Worm (Caenorhabditis elegans): Measurements from ENCODE around the gene ZC204.12.

ZC204.12 gene

DNA sequence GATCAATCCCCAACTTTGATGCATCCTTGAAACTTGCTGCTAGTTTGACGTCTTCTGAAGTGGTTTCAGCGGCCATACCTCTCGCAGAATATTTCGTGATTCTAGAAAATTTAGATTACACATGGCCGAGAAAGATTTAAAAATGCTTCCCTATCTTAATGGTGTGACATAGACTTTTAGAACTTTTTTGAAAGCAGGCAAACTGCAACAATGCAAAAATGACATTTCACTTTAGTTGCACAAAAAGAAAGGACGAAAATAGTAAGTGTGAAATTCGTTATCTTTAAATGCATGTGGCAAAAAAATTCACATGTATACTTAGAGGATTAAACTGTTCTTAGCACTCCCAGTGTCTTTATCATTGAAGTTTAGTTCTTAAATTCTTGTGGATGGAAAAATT, at the start of gene ZC204.12:
TSS of gene ZC204.12 (minus strand) at position 101 of the 400 bp plus-strand sequence.
- TF ChIP-seq lir-3 (tag; optimal IDR thresholded peaks at IDR 0.05) (no peak), nhr-11 (tag; optimal IDR thresholded peaks at IDR 0.05) (no peak), ztf-11 (tag; optimal IDR thresholded peaks at IDR 0.05) (no peak), lin-29 (GFP tag; IDR thresholded peaks at IDR 0.05) (no peak), fos-1 (tag; optimal IDR thresholded peaks at IDR 0.05) (no peak), zfp-3 (GFP tag; conservative IDR thresholded peaks at IDR 0.05) (no peak), pha-4 (GFP tag; IDR thresholded peaks at IDR 0.05) (no peak), pha-4 (tag; optimal IDR thresholded peaks at IDR 0.05) (no peak), pqm-1 (tag; optimal IDR thresholded peaks at IDR 0.05) (no peak), php-3 (GFP tag; IDR thresholded peaks at IDR 0.05) (no peak), nhr-102 (tag; optimal IDR thresholded peaks at IDR 0.05) (no peak), daf-16 (GFP tag; optimal IDR thresholded peaks at IDR 0.05) (no peak), daf-16 (tag; optimal IDR thresholded peaks at IDR 0.05) (no peak), F10B5.3 (tag; optimal IDR thresholded peaks at IDR 0.05) (no peak)

DNA sequence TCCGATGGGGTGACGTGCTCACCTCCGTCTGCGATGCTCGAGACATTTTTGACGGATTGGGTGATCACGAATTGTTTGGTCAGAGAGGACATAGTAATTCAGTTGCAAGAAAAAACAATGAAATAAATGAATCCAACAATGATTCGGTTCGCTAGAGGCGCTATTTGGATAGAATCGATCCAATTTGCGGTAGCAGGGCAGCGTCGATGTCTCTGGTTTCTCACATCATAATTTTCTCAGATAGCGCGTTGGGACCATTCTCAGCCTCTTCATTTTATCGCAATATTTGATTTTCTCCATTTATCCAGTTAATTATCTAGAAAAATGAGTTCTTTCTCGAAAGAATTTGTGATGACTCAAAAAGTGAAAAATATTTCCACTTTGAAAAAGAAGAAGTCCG, 49.3 kb upstream of the ZC204.12 start, which contains the start of gene sdz-18:
TSS of gene sdz-18 (minus strand) at position 101 of the 400 bp plus-strand sequence.
- TF ChIP-seq daf-16 (GFP tag; optimal IDR thresholded peaks at IDR 0.05) (no peak), daf-16 (tag; optimal IDR thresholded peaks at IDR 0.05) (no peak), vab-7 (GFP tag; IDR thresholded peaks at IDR 0.05) (no peak), aha-1 (tag) (peak; percentile 44), fkh-10 (GFP tag; optimal IDR thresholded peaks at IDR 0.05) (no peak)

DNA sequence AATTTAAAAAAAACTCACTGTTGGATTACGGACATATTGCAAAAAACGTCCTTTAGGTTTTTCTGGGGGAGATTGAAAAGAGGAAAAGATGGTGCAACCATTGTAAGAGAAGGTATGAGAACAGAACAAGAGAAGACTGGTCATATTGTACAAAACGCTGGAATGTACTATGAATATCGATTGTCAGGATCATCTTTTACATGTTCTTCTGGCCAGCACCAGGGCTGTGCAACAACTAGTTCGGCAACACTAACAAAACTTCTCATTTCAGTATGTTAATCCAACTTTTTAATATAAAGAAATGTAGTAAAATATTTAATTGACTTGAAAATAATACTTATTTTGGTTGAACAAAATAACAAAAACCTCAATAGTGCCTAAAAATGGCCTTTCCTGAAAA, 46.3 kb upstream of the ZC204.12 start, which contains the start of gene fbxb-47:
TSS of gene fbxb-47 (minus strand) at position 101 of the 400 bp plus-strand sequence.
- TF ChIP-seq nhr-237 (tag; optimal IDR thresholded peaks at IDR 0.05): no peak
- TF ChIP-seq fkh-10 (GFP tag; optimal IDR thresholded peaks at IDR 0.05): no peak
- no peak for TF ChIP-seq mdl-1 (tag; optimal IDR thresholded peaks at IDR 0.05)
- TF ChIP-seq hlh-30 (tag; optimal IDR thresholded peaks at IDR 0.05; ENCODE audit: insufficient read depth): no peak
- TF ChIP-seq ctbp-1 (GFP tag; IDR thresholded peaks at IDR 0.05): no peak
- no peak for TF ChIP-seq ceh-82 (tag; optimal IDR thresholded peaks at IDR 0.05)
- TF ChIP-seq nhr-102 (tag; optimal IDR thresholded peaks at IDR 0.05): no peak
- TF ChIP-seq snpc-4 (tag; optimal IDR thresholded peaks at IDR 0.05): no peak
- no peak for TF ChIP-seq rbr-2 (tag; optimal IDR thresholded peaks at IDR 0.05)

DNA sequence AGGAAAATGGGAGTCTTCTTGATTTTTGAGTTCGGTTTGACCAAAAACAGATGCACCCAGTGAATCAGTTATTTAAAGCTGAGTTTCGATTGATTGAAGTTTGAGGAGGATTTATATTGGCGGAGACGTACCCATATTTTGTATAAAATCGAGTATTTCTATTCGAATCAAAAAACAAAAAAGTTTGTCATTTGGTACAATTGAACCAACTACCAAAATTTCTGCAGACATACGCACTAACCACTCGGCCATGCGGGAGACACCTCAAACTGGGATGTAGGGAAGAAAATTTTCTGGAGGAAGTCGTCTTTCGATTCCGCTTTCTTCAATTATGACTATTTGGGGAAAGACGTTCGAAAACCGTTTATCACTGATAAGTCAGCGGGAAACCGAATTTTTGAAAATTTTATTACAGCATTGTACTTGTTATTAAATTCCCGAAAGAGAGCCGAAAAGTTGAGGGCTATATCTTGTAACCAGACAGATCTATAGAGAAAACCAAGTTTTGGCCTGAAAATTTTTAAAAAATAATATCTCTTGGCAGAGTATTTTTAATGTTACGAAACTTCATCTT, 43.5 kb upstream of the ZC204.12 start:
- TF ChIP-seq dmd-8 (GFP tag; IDR thresholded peaks at IDR 0.05): 0 out of 2 replicates have a peak, but pooled peaks have one; percentile 48

DNA sequence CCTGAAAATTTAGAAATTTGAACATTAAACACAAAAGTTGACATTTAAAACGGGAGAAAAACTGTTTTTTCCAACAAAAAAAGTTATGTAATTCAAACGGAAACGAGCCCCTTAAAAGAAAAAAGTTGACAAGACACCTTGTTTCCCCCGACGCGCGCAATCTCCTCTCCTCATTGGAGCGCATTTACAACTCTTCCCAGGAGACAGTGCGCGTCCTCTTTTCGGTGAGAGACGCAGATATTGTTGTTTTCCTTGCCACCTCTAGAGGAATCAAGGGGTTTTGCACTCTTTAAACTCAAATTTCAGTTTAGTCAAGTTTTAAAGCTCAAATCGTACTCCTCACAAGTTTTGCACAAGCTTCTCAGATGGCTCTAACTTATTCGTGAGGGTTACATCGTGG, 38.8 kb upstream of the ZC204.12 start, which contains the start of gene F58E1.13:
TSS of gene F58E1.13 (minus strand) at position 12 of the 400 bp plus-strand sequence.
- TF ChIP-seq zag-1 (tag; optimal IDR thresholded peaks at IDR 0.05) (no peak), R02D3.7 (tag; optimal IDR thresholded peaks at IDR 0.05) (no peak), ceh-62 (tag; optimal IDR thresholded peaks at IDR 0.05) (no peak), arid-1 (GFP tag; conservative IDR thresholded peaks at IDR 0.05) (no peak), pqm-1 (tag; optimal IDR thresholded peaks at IDR 0.05) (no peak), lim-7 (GFP tag; IDR thresholded peaks at IDR 0.05) (no peak), nhr-28 (tag; optimal IDR thresholded peaks at IDR 0.05) (no peak)

DNA sequence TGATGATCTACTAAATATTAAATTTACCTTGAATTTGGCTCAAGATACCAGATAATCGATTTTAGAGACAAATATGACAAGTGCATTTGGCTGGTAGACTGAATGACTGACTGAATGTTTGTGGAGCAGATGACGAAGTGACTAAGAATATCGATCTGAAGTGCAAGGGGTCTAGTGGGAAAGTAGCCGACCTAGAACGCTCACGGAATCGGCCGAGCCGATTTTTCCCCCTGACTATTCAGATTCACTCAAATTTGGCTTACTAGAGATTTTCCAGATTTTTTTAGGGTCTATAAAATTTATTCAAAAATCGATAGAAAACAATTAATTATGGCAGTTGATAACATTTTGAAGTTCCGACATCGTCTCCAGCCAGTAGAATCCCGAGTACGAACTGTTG, 37.4 kb upstream of the ZC204.12 start, which contains the start of gene fbxc-26:
TSS of gene fbxc-26 (minus strand) at position 101 of the 400 bp plus-strand sequence.
- no peak for TF ChIP-seq lin-39 (tag; optimal IDR thresholded peaks at IDR 0.05)
- no peak for TF ChIP-seq R02D3.7 (tag; optimal IDR thresholded peaks at IDR 0.05)
- TF ChIP-seq nhr-237 (tag; optimal IDR thresholded peaks at IDR 0.05): no peak
- TF ChIP-seq arid-1 (GFP tag; conservative IDR thresholded peaks at IDR 0.05): no peak
- no peak for TF ChIP-seq nhr-11 (tag; optimal IDR thresholded peaks at IDR 0.05)
- no peak for TF ChIP-seq lin-1 (GFP tag; IDR thresholded peaks at IDR 0.05)
- TF ChIP-seq daf-19 (GFP tag; conservative IDR thresholded peaks at IDR 0.05): no peak
- no peak for TF ChIP-seq cey-2 (tag; optimal IDR thresholded peaks at IDR 0.05; ENCODE audit: borderline replicate concordance, insufficient read depth)
- TF ChIP-seq dmd-6 (GFP tag; IDR thresholded peaks at IDR 0.05): no peak
- TF ChIP-seq lir-3 (tag; optimal IDR thresholded peaks at IDR 0.05): no peak
- no peak for TF ChIP-seq lin-13 (GFP tag; optimal IDR thresholded peaks at IDR 0.05)
- TF ChIP-seq ZK546.5 (tag; optimal IDR thresholded peaks at IDR 0.05): no peak
- TF ChIP-seq lin-15B (tag; optimal IDR thresholded peaks at IDR 0.05): no peak
- TF ChIP-seq hlh-11 (tag; optimal IDR thresholded peaks at IDR 0.05): no peak
- TF ChIP-seq mep-1 (tag; optimal IDR thresholded peaks at IDR 0.05): no peak
- no peak for TF ChIP-seq mes-2 (tag; optimal IDR thresholded peaks at IDR 0.05; ENCODE audit: poor library complexity, severe bottlenecking)
- no peak for TF ChIP-seq nhr-28 (tag; optimal IDR thresholded peaks at IDR 0.05)
